Fruit fly (Drosophila melanogaster) whole organism, pupa: ENCODE measurements around the gene CG31268.

Experiments
- CG10348 ChIP-seq: fragments of 200-800 bp; sonication (Bioruptor generic); IDR thresholded peaks from 2 replicates; pipeline ENCODE4 v1.3.6; 2022; ENCODE audit warnings: missing biosample characterization, missing genetic modification characterization
- CG12605 ChIP-seq: fragments of 200-800 bp; sonication (Bioruptor generic); IDR thresholded peaks from 2 replicates; pipeline ENCODE4 v1.3.6; 2022; ENCODE audit warnings: missing biosample characterization, missing genetic modification characterization
- CG13204 ChIP-seq: fragments of 200-800 bp; sonication (Bioruptor generic); optimal IDR thresholded peaks from 2 replicates; lab custom pipeline; 2018; ENCODE audit warnings: missing biosample characterization, mild to moderate bottlenecking, missing genetic modification characterization, moderate library complexity
- CG14655 ChIP-seq: fragments of 200-800 bp; sonication (Bioruptor generic); optimal IDR thresholded peaks from 3 replicates; lab custom pipeline; 2017; ENCODE audit warnings: mild to moderate bottlenecking, missing biosample characterization, missing genetic modification reagents, missing genetic modification characterization
- CG15710 ChIP-seq: fragments of 200-800 bp; sonication (Bioruptor generic); optimal IDR thresholded peaks from 2 replicates; lab custom pipeline; 2018; ENCODE audit warnings: missing biosample characterization, mild to moderate bottlenecking, missing genetic modification characterization, moderate library complexity
- CG17806 ChIP-seq: fragments of 200-800 bp; sonication (Bioruptor generic); optimal IDR thresholded peaks from 2 replicates; lab custom pipeline; 2018; ENCODE audit warnings: missing biosample characterization, mild to moderate bottlenecking, missing genetic modification characterization, moderate library complexity
- CG32121 ChIP-seq: fragments of 200-800 bp; sonication (Bioruptor generic); IDR thresholded peaks from 2 replicates; pipeline ENCODE4 v1.3.6; 2022; ENCODE audit warnings: missing biosample characterization, missing genetic modification characterization
- CG34367 ChIP-seq: fragments of 200-800 bp; sonication (Bioruptor generic); optimal IDR thresholded peaks from 2 replicates; lab custom pipeline; 2018; ENCODE audit warnings: missing biosample characterization, mild to moderate bottlenecking, missing genetic modification characterization
- CG4496 ChIP-seq: fragments of 200-800 bp; sonication (Bioruptor generic); IDR thresholded peaks from 3 replicates; pipeline ENCODE4 v1.3.6; 2022; ENCODE audit warnings: missing biosample characterization, missing genetic modification characterization
- CG8159 ChIP-seq: fragments of 200-800 bp; sonication (Bioruptor generic); optimal IDR thresholded peaks from 3 replicates; lab custom pipeline; 2018; ENCODE audit warnings: missing biosample characterization, mild to moderate bottlenecking, missing genetic modification characterization, moderate library complexity
- CG8301 ChIP-seq: fragments of 200-800 bp; sonication (Bioruptor generic); optimal IDR thresholded peaks from 2 replicates; lab custom pipeline; 2018; ENCODE audit warnings: missing biosample characterization, mild to moderate bottlenecking, missing genetic modification characterization
- CG9948 ChIP-seq: fragments of 200-800 bp; sonication (Bioruptor generic); optimal IDR thresholded peaks from 2 replicates; lab custom pipeline; 2018; ENCODE audit warnings: missing biosample characterization, mild to moderate bottlenecking, missing genetic modification characterization, moderate library complexity
- D1 ChIP-seq: fragments of 200-800 bp; sonication (Bioruptor generic); optimal IDR thresholded peaks from 2 replicates; lab custom pipeline; 2018; ENCODE audit warnings: missing biosample characterization, mild to moderate bottlenecking, missing genetic modification characterization, moderate library complexity
- EcR ChIP-seq: fragments of 200-800 bp; sonication (Bioruptor generic); optimal IDR thresholded peaks from 3 replicates; lab custom pipeline; 2019; ENCODE audit warnings: missing biosample characterization, missing genetic modification characterization, mild to moderate bottlenecking, moderate library complexity, missing genetic modification reagents
- Ets98B ChIP-seq: fragments of 200-800 bp; sonication (Bioruptor generic); IDR thresholded peaks from 2 replicates; pipeline ENCODE4 v1.3.6; 2022; ENCODE audit warnings: missing biosample characterization, missing genetic modification characterization
- Pif1A ChIP-seq: fragments of 200-800 bp; sonication (Bioruptor generic); optimal IDR thresholded peaks from 3 replicates; lab custom pipeline; 2016; ENCODE audit warnings: missing biosample characterization, missing genetic modification characterization
- Pif1B ChIP-seq: fragments of 200-800 bp; sonication (Bioruptor generic); optimal IDR thresholded peaks from 3 replicates; lab custom pipeline; 2016; ENCODE audit warnings: missing biosample characterization, missing genetic modification characterization
- Snoo ChIP-seq: fragments of 200-800 bp; sonication (Bioruptor generic); optimal IDR thresholded peaks from 3 replicates; lab custom pipeline; 2017; ENCODE audit warnings: missing biosample characterization, mild to moderate bottlenecking, missing genetic modification characterization, inconsistent platforms
- fd96Ca ChIP-seq: fragments of 200-800 bp; sonication (Bioruptor generic); IDR thresholded peaks from 3 replicates; pipeline ENCODE4 v1.3.6; 2022; ENCODE audit warnings: missing biosample characterization, missing genetic modification characterization
- gl ChIP-seq: fragments of 200-800 bp; sonication (Bioruptor generic); optimal IDR thresholded peaks from 2 replicates; lab custom pipeline; 2018; ENCODE audit warnings: missing biosample characterization, mild to moderate bottlenecking, missing genetic modification characterization
- rn ChIP-seq: fragments of 200-800 bp; sonication (Bioruptor generic); IDR thresholded peaks from 2 replicates; pipeline ENCODE4 v1.3.6; 2022; ENCODE audit warnings: missing biosample characterization, missing genetic modification characterization

The CG31268 gene

DNA sequence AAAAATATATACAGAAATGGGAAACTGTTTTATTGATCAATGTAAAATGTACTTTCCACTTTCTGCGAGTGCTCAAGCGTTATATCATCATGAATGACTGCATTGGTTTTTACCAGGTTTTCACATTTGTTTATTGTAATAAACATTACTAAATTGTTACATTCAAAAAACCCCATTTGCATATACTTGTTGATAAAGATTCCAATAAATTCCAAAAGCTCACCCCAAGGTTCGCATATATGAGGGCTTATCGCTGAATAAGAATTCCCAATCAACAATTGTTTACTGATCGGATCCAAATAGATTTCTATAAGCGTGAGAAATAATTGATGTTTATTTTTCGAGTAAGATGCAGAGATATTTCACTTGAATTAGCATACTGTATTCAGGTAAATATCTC lies 28.1 kb upstream of the CG31268 start:
- TF ChIP-seq CG8301: no peak
- TF ChIP-seq CG32121 (GFP tag; lab: Robert Waterston, UW): no peak
- no peak for TF ChIP-seq gl (tag; lab: Kevin White, UChicago)
- TF ChIP-seq D1 (tag; lab: Kevin White, UChicago): no peak
- no peak for TF ChIP-seq CG8159
- no peak for TF ChIP-seq CG4496 (GFP tag; lab: Robert Waterston, UW)
- TF ChIP-seq rn (GFP tag; lab: Robert Waterston, UW): no peak
- TF ChIP-seq CG9948 (tag; lab: Kevin White, UChicago): no peak
- no peak for TF ChIP-seq Pif1B (GFP tag; lab: Kevin White, UChicago)
- TF ChIP-seq CG17806 (tag; lab: Kevin White, UChicago): no peak
- TF ChIP-seq CG13204 (GFP tag; lab: Kevin White, UChicago): no peak
- no peak for TF ChIP-seq Pif1A (GFP tag; lab: Kevin White, UChicago)
- TF ChIP-seq, all 21 proteins: peak for 0

- TF ChIP-seq CG4496 (GFP tag; lab: Robert Waterston, UW) (no peak), CG12605 (GFP tag; lab: Robert Waterston, UW) (no peak)
These were observed 24.3 kb upstream of the CG31268 start for dm6 chr3R:17007336-17007735.

DNA sequence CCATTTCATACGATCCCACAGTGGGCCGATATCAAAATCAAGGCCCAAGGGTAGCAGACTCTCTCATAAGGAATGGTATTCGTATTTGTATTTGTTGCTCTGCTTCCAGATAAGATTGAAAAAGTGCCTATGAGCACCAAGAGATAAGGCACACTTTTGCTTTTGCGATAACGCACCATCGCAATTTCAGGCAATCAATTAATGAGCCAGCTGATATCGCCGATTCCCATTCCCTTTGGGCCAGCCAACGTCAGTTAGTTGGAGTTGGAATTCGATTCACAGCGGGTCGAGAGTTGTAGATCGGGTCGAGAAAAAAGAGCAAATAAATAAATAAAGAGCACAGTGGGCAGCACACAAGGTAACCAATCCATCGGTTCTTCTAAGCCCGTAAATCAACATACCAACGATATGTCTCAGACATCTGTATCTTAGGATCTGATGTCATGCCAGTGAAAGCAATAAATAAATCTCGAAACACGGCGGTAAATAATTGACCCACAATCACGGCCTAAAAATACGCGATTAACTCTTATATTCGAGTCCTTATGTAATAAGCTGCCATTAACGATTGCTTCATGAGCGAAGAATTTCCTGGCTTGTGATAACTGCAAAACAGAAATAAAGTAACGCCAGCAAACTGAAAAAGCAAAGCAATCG lies 23.5 kb upstream of the CG31268 start, which contains the start of gene CG8907:
Gene CG8907, plus strand, starts transcription at position 252 of the 657 bp plus-strand sequence.
- peak; percentile 31 for TF ChIP-seq EcR (GFP tag; lab: Kevin White, UChicago)
- no peak for TF ChIP-seq fd96Ca

DNA sequence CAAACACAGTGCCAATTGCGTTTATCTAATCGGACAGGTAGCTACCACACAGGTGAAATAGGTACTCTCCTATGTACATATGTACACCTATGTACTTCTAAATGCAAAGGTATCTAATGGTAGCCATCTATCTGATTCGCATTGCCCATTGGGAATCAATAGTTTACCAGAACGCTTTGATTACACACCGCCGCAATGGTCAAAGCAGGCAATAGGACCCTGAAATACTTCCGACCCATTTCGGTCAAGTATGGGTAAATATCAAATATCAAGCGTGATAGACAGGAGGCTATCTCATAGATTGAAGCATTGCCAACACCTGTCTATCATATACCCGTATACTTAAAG lies 23.0 kb upstream of the CG31268 start:
- TF ChIP-seq CG9948 (tag; lab: Kevin White, UChicago) (no peak), CG15710 (tag; lab: Kevin White, UChicago) (no peak)

- 0 out of 3 replicates have a peak, but pooled peaks have one; percentile 31 for TF ChIP-seq CG4496 (GFP tag; lab: Robert Waterston, UW)
- TF ChIP-seq CG15710 (tag; lab: Kevin White, UChicago): no peak
These were observed 17.3 kb upstream of the CG31268 start, which contains the start of gene Pxd for dm6 chr3R:17014276-17014675. TSS of gene Pxd (plus strand) at chr3R:17014576.

DNA sequence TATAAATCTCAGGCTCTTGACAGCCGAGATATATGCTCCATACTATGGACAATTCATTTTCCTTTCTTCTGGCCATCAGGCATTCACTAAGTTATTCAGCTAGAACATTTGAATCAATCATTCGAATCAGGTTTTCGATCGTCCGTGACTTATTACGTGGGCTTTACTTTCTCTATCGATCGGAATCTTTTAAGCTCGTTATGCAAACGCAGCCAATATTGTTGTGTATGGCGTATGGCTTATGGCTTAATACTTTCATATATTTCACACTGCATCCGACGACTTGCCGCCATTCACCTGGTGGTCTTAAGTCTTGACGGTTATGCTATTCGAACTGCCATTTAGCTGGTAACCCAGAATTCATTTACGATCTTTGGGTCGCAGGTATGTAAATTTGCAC lies 15.4 kb upstream of the CG31268 start:
- TF ChIP-seq CG12605 (GFP tag; lab: Robert Waterston, UW) (no peak), CG8301 (no peak), CG13204 (GFP tag; lab: Kevin White, UChicago) (no peak), Ets98B (GFP tag; lab: Robert Waterston, UW) (no peak), gl (tag; lab: Kevin White, UChicago) (no peak), CG32121 (GFP tag; lab: Robert Waterston, UW) (no peak), rn (GFP tag; lab: Robert Waterston, UW) (no peak), Pif1B (GFP tag; lab: Kevin White, UChicago) (no peak), CG34367 (no peak), CG15710 (tag; lab: Kevin White, UChicago) (no peak), CG14655 (GFP tag; lab: Kevin White, UChicago) (no peak), D1 (tag; lab: Kevin White, UChicago) (no peak), CG4496 (GFP tag; lab: Robert Waterston, UW) (no peak), CG17806 (tag; lab: Kevin White, UChicago) (no peak), CG8159 (no peak), CG9948 (tag; lab: Kevin White, UChicago) (no peak), Pif1A (GFP tag; lab: Kevin White, UChicago) (no peak), fd96Ca (no peak)

DNA sequence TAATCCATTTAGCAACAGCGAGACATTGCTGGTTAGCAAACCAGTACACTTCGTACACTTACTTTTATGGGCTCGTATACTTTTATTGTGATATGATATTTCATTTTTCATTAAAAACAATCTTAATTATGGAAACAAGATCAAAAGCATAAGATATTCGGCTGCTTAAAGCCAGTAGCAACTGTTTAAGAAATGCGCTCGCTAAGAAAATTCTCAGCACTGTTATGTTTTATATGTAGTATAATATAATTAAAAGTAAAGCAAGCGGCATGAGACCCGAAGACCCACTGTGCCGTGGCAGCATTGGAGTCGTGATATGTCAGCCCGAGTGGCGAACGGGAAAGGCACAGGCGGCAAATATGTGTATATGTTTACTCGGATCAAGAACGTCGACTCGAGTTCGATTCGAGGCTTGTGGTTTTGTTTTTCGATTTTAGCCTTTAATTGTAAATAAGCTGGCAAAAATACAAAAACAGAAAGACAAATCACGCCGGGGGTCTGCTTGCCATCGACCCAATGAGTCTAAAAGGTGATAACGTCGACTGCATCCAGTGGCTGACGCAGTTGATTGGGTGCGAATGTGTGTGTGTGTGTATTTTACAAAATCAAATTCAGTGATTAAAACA lies 12.6 kb upstream of the CG31268 start:
- TF ChIP-seq CG13204 (GFP tag; lab: Kevin White, UChicago): peak; percentile 33
- TF ChIP-seq CG8159: peak; percentile 51
- peak; percentile 8 for TF ChIP-seq CG8301
- no peak for TF ChIP-seq CG32121 (GFP tag; lab: Robert Waterston, UW)
- 0 out of 3 replicates have a peak, but pooled peaks have one; percentile 17 for TF ChIP-seq CG4496 (GFP tag; lab: Robert Waterston, UW)
- TF ChIP-seq CG9948 (tag; lab: Kevin White, UChicago): peak; percentile 19
- no peak for TF ChIP-seq CG12605 (GFP tag; lab: Robert Waterston, UW)
- TF ChIP-seq fd96Ca: no peak
- TF ChIP-seq Snoo (tag; lab: Kevin White, UChicago): no peak
- TF ChIP-seq rn (GFP tag; lab: Robert Waterston, UW): no peak
- TF ChIP-seq Pif1B (GFP tag; lab: Kevin White, UChicago): no peak
- no peak for TF ChIP-seq CG10348 (GFP tag; lab: Robert Waterston, UW)
- peak; percentile 76 for TF ChIP-seq EcR (GFP tag; lab: Kevin White, UChicago)
- no peak for TF ChIP-seq D1 (tag; lab: Kevin White, UChicago)
- peak; percentile 22 for TF ChIP-seq CG17806 (tag; lab: Kevin White, UChicago)
- TF ChIP-seq Ets98B (GFP tag; lab: Robert Waterston, UW): no peak
- peak; percentile 47 for TF ChIP-seq CG14655 (GFP tag; lab: Kevin White, UChicago)
- TF ChIP-seq Pif1A (GFP tag; lab: Kevin White, UChicago): peak; percentile 6
- peak; percentile 53 for TF ChIP-seq gl (tag; lab: Kevin White, UChicago)
- TF ChIP-seq CG34367: no peak
- TF ChIP-seq, all 21 proteins: peak for 10
